Worm (Caenorhabditis elegans): ENCODE measurements around the gene dpr-1.

The dpr-1 gene

ce11 chrV:13958247-13958646 is 16.3 kb upstream of the dpr-1 start, which contains the start of gene R10D12.10:
Gene R10D12.10, minus strand, starts transcription at chrV:13958347.
- TF ChIP-seq mab-5 (tag; optimal IDR thresholded peaks at IDR 0.05) (no peak), lin-32 (GFP tag; optimal IDR thresholded peaks at IDR 0.05) (no peak), blmp-1 (tag; optimal IDR thresholded peaks at IDR 0.05) (no peak), unc-39 (tag; optimal IDR thresholded peaks at IDR 0.05) (no peak)

DNA sequence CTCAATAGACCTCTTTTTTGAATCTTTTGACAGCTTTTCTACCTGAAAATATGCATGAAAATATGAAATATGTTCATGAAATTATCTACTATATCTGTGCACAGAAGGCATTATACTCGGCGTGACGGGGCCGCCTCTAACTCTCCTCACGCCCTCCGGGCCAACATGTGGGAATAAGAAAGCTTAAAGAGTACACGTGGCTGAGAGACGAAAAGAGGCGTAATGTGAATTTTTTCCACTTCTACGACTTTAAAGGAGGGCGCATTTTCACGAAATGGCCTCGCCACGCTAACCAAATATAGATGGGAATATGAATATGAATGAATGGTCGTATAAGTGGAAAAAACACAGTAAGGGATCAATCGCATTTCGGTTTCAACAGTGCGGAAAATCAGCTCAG is 15.7 kb upstream of the dpr-1 start:
- TF ChIP-seq bed-3 (GFP tag; optimal IDR thresholded peaks at IDR 0.05): no peak
- TF ChIP-seq nhr-237 (tag; optimal IDR thresholded peaks at IDR 0.05): no peak
- TF ChIP-seq nhr-76 (tag; optimal IDR thresholded peaks at IDR 0.05): no peak
- TF ChIP-seq ceh-83 (GFP tag; optimal IDR thresholded peaks at IDR 0.05): no peak
- no peak for TF ChIP-seq pha-4 (tag; optimal IDR thresholded peaks at IDR 0.05)
- TF ChIP-seq hlh-1 (tag; optimal IDR thresholded peaks at IDR 0.05): no peak
- TF ChIP-seq nhr-12 (tag; optimal IDR thresholded peaks at IDR 0.05): no peak
- TF ChIP-seq snpc-4 (tag; optimal IDR thresholded peaks at IDR 0.05): no peak
- no peak for TF ChIP-seq blmp-1 (tag; optimal IDR thresholded peaks at IDR 0.05)
- no peak for TF ChIP-seq unc-39 (tag; optimal IDR thresholded peaks at IDR 0.05)
- no peak for TF ChIP-seq zip-8 (tag; optimal IDR thresholded peaks at IDR 0.05)
- TF ChIP-seq lsy-2 (tag; optimal IDR thresholded peaks at IDR 0.05): no peak
- TF ChIP-seq mab-5 (tag; optimal IDR thresholded peaks at IDR 0.05): no peak
- no peak for TF ChIP-seq sem-2 (GFP tag; optimal IDR thresholded peaks at IDR 0.05)
- TF ChIP-seq ceh-43 (GFP tag; optimal IDR thresholded peaks at IDR 0.05): no peak
- no peak for TF ChIP-seq mep-1 (tag; optimal IDR thresholded peaks at IDR 0.05)
- TF ChIP-seq nhr-28 (tag; optimal IDR thresholded peaks at IDR 0.05): no peak
- TF ChIP-seq tbx-8 (GFP tag; optimal IDR thresholded peaks at IDR 0.05): no peak
- no peak for TF ChIP-seq elt-1 (tag; optimal IDR thresholded peaks at IDR 0.05; ENCODE audit: borderline replicate concordance, insufficient read depth)
- no peak for TF ChIP-seq mls-2 (tag; optimal IDR thresholded peaks at IDR 0.05)

ce11 chrV:13955370-13956089 is 13.5 kb upstream of the dpr-1 start:
- TF ChIP-seq sptf-1 (tag; optimal IDR thresholded peaks at IDR 0.05) (no peak), ces-1 (GFP tag; optimal IDR thresholded peaks at IDR 0.05) (no peak), snpc-4 (tag; optimal IDR thresholded peaks at IDR 0.05) (no peak), ceh-39 (tag; optimal IDR thresholded peaks at IDR 0.05) (no peak), lin-32 (GFP tag; optimal IDR thresholded peaks at IDR 0.05) (no peak), unc-62 (GFP tag; optimal IDR thresholded peaks at IDR 0.05) (no peak), nhr-76 (tag; optimal IDR thresholded peaks at IDR 0.05) (no peak), lsy-2 (tag; optimal IDR thresholded peaks at IDR 0.05) (no peak), tbx-8 (GFP tag; optimal IDR thresholded peaks at IDR 0.05) (no peak)

- no peak for TF ChIP-seq tbx-8 (GFP tag; optimal IDR thresholded peaks at IDR 0.05)
- TF ChIP-seq lsy-2 (tag; optimal IDR thresholded peaks at IDR 0.05): no peak
- no peak for TF ChIP-seq sem-2 (GFP tag; optimal IDR thresholded peaks at IDR 0.05)
- TF ChIP-seq nhr-237 (tag; optimal IDR thresholded peaks at IDR 0.05): no peak
- no peak for TF ChIP-seq nhr-76 (tag; optimal IDR thresholded peaks at IDR 0.05)
- no peak for TF ChIP-seq M03D4.4 (tag; optimal IDR thresholded peaks at IDR 0.05)
- no peak for TF ChIP-seq ztf-11 (tag; optimal IDR thresholded peaks at IDR 0.05)
- no peak for TF ChIP-seq bed-3 (GFP tag; optimal IDR thresholded peaks at IDR 0.05)
- TF ChIP-seq unc-62 (GFP tag; optimal IDR thresholded peaks at IDR 0.05): no peak
- TF ChIP-seq nhr-2 (tag; optimal IDR thresholded peaks at IDR 0.05): no peak
- TF ChIP-seq nhr-28 (tag; optimal IDR thresholded peaks at IDR 0.05): no peak
Observed at ce11 chrV:13954056-13954455, 12.1 kb upstream of the dpr-1 start, which contains the start of gene swt-6. Gene swt-6, plus strand, starts transcription at chrV:13954356.

DNA sequence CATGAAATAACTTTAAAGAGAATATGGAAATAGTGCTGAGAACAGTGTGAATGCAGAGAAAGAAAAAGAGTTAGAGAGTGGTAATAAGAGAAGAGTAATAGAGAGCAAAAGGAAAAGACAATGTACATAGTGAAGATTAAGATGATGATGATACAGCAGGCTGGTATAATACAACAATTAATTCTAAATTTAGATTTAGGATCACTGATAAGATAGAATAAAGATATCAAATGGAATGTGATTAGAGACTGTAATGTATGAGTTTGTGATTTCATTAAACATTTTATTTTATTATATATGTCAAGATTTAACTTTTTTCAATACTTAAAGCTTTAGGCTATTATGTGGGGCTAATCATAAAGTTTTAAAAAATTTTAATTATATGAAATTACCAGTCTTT is 11.2 kb upstream of the dpr-1 start, which contains the start of gene R10D12.8:
Gene R10D12.8, minus strand, starts transcription at position 101 of the 400 bp plus-strand sequence.
- peak; percentile 78 for TF ChIP-seq elt-1 (tag; optimal IDR thresholded peaks at IDR 0.05; ENCODE audit: borderline replicate concordance, insufficient read depth)
- no peak for TF ChIP-seq sptf-1 (tag; optimal IDR thresholded peaks at IDR 0.05)

- TF ChIP-seq ceh-83 (GFP tag; optimal IDR thresholded peaks at IDR 0.05) (no peak), nhr-12 (tag; optimal IDR thresholded peaks at IDR 0.05) (no peak), flh-1 (GFP tag; optimal IDR thresholded peaks at IDR 0.05) (no peak), mab-5 (tag; optimal IDR thresholded peaks at IDR 0.05) (no peak), pha-4 (tag; optimal IDR thresholded peaks at IDR 0.05) (no peak), ces-1 (GFP tag; optimal IDR thresholded peaks at IDR 0.05) (no peak), drap-1 (GFP tag; optimal IDR thresholded peaks at IDR 0.05) (no peak), nhr-2 (tag; optimal IDR thresholded peaks at IDR 0.05) (no peak), sem-2 (GFP tag; optimal IDR thresholded peaks at IDR 0.05) (no peak), blmp-1 (tag; optimal IDR thresholded peaks at IDR 0.05) (no peak), ceh-43 (GFP tag; optimal IDR thresholded peaks at IDR 0.05) (no peak), cnd-1 (tag; optimal IDR thresholded peaks at IDR 0.05) (no peak), tbx-8 (GFP tag; optimal IDR thresholded peaks at IDR 0.05) (no peak), unc-39 (tag; optimal IDR thresholded peaks at IDR 0.05) (no peak), elt-1 (tag; optimal IDR thresholded peaks at IDR 0.05; ENCODE audit: borderline replicate concordance, insufficient read depth) (no peak), hlh-1 (tag; optimal IDR thresholded peaks at IDR 0.05) (no peak), bed-3 (GFP tag; optimal IDR thresholded peaks at IDR 0.05) (no peak), lin-32 (GFP tag; optimal IDR thresholded peaks at IDR 0.05) (no peak), mls-2 (tag; optimal IDR thresholded peaks at IDR 0.05) (no peak)
Observed at ce11 chrV:13949752-13950151, 7.8 kb upstream of the dpr-1 start, which contains the start of gene R10D12.7. Gene R10D12.7, plus strand, starts transcription at chrV:13950052.
